Worm (Caenorhabditis elegans) whole organism, L3 larva: ENCODE results near the gene oac-22.

Experiments used
- R02D3.7 ChIP-seq: fragments of 150-350 bp; optimal IDR thresholded peaks from 2 replicates; lab custom pipeline; 2014; ENCODE audit warnings: missing biosample characterization, missing genetic modification characterization
- ZK546.5 ChIP-seq: sonication (generic microtip); optimal IDR thresholded peaks from 2 replicates; lab custom pipeline; 2017; ENCODE audit warnings: missing biosample characterization, missing genetic modification characterization
- ama-1 ChIP-seq: fragments of 150-350 bp; optimal IDR thresholded peaks from 2 replicates; lab custom pipeline; 2018
- ceh-16 ChIP-seq: sonication (generic microtip); optimal IDR thresholded peaks from 2 replicates; lab custom pipeline; 2017; ENCODE audit warnings: missing biosample characterization, missing genetic modification characterization
- ceh-28 ChIP-seq: fragments of 150-350 bp; optimal IDR thresholded peaks from 2 replicates; lab custom pipeline; 2014; ENCODE audit warnings: missing biosample characterization, missing genetic modification reagents, missing genetic modification characterization
- ceh-82 ChIP-seq: fragments of 150-350 bp; optimal IDR thresholded peaks from 2 replicates; lab custom pipeline; 2014; ENCODE audit warnings: missing biosample characterization, missing genetic modification characterization
- ceh-9 ChIP-seq: sonication (generic microtip); optimal IDR thresholded peaks from 2 replicates; lab custom pipeline; 2018; ENCODE audit warnings: missing biosample characterization, missing genetic modification characterization
- egl-27 ChIP-seq: sonication (generic microtip); optimal IDR thresholded peaks from 4 replicates; lab custom pipeline; 2017; ENCODE audit warnings: missing biosample characterization, missing genetic modification reagents, missing genetic modification characterization
- elt-1 ChIP-seq: fragments of 150-350 bp; optimal IDR thresholded peaks from 2 replicates; lab custom pipeline; 2014; ENCODE audit warnings: missing biosample characterization, missing genetic modification characterization
- elt-2 ChIP-seq: sonication (generic microtip); optimal IDR thresholded peaks from 2 replicates; lab custom pipeline; 2016; ENCODE audit warnings: missing genetic modification reagents, mild to moderate bottlenecking, missing genetic modification characterization, missing compliant biosample characterization
- elt-3 ChIP-seq, 3 experiments: fragments of 150-350 bp in 1 of 3; sonication (generic microtip) in 2 of 3; optimal IDR thresholded peaks; 2 replicates in 2 of 3; 4 replicates in 1 of 3; lab custom pipeline; 2014 to 2017; ENCODE audit warnings: missing biosample characterization in 3 of 3, missing genetic modification characterization in 3 of 3
- eor-1 ChIP-seq, 2 experiments: fragments of 150-350 bp; optimal IDR thresholded peaks; 2 replicates each; lab custom pipeline; 2014 to 2018; ENCODE audit warnings: missing biosample characterization in 2 of 2, missing genetic modification characterization in 2 of 2
- fkh-10 ChIP-seq: sonication (generic microtip); optimal IDR thresholded peaks from 2 replicates; lab custom pipeline; 2017; ENCODE audit warnings: missing biosample characterization, missing genetic modification reagents, missing genetic modification characterization
- fkh-2 ChIP-seq: fragments of 150-350 bp; optimal IDR thresholded peaks from 2 replicates; lab custom pipeline; 2014; ENCODE audit warnings: missing biosample characterization, missing genetic modification reagents, missing genetic modification characterization
- fos-1 ChIP-seq: fragments of 150-350 bp; optimal IDR thresholded peaks from 2 replicates; lab custom pipeline; 2014; ENCODE audit warnings: missing biosample characterization, missing genetic modification characterization
- hmg-11 ChIP-seq: sonication (generic microtip); optimal IDR thresholded peaks from 2 replicates; lab custom pipeline; 2016; ENCODE audit warnings: missing genetic modification characterization, missing compliant biosample characterization
- jun-1 ChIP-seq: fragments of 150-350 bp; optimal IDR thresholded peaks from 2 replicates; lab custom pipeline; 2014; ENCODE audit warnings: missing biosample characterization, missing genetic modification reagents, missing genetic modification characterization
- lin-15B ChIP-seq: fragments of 150-350 bp; optimal IDR thresholded peaks from 2 replicates; lab custom pipeline; 2014; ENCODE audit warnings: missing biosample characterization, missing genetic modification characterization
- lsy-12 ChIP-seq: sonication (generic microtip); optimal IDR thresholded peaks from 2 replicates; lab custom pipeline; 2016; ENCODE audit warnings: mild to moderate bottlenecking, missing genetic modification characterization, missing compliant biosample characterization
- mdl-1 ChIP-seq: fragments of 150-350 bp; optimal IDR thresholded peaks from 2 replicates; lab custom pipeline; 2014; ENCODE audit warnings: missing biosample characterization, missing genetic modification characterization
- mml-1 ChIP-seq: fragments of 150-350 bp; sonication (generic microtip); optimal IDR thresholded peaks from 3 replicates; lab custom pipeline; 2014; ENCODE audit warnings: missing biosample characterization, missing genetic modification characterization
- nhr-11 ChIP-seq: fragments of 150-350 bp; optimal IDR thresholded peaks from 2 replicates; lab custom pipeline; 2014; ENCODE audit warnings: missing biosample characterization, missing genetic modification characterization
- nhr-12 ChIP-seq: fragments of 150-350 bp; optimal IDR thresholded peaks from 2 replicates; lab custom pipeline; 2014; ENCODE audit warnings: missing biosample characterization, missing genetic modification characterization
- nhr-237 ChIP-seq: fragments of 150-350 bp; optimal IDR thresholded peaks from 2 replicates; lab custom pipeline; 2014; ENCODE audit warnings: missing biosample characterization, missing genetic modification characterization
- nhr-25 ChIP-seq: sonication (generic microtip); optimal IDR thresholded peaks from 2 replicates; lab custom pipeline; 2017; ENCODE audit warnings: missing biosample characterization, missing genetic modification characterization
- nhr-28 ChIP-seq: fragments of 150-350 bp; optimal IDR thresholded peaks from 2 replicates; lab custom pipeline; 2014; ENCODE audit warnings: missing biosample characterization, missing genetic modification characterization
- nhr-43 ChIP-seq: sonication (generic microtip); optimal IDR thresholded peaks from 2 replicates; lab custom pipeline; 2016; ENCODE audit warnings: mild to moderate bottlenecking, missing genetic modification characterization, missing compliant biosample characterization; ENCODE audit not compliant: poor library complexity, severe bottlenecking
- nhr-67 ChIP-seq: fragments of 150-350 bp; optimal IDR thresholded peaks from 2 replicates; lab custom pipeline; 2014; ENCODE audit warnings: missing biosample characterization, missing genetic modification characterization
- nhr-77 ChIP-seq: fragments of 150-350 bp; optimal IDR thresholded peaks from 2 replicates; lab custom pipeline; 2014; ENCODE audit warnings: missing biosample characterization, missing genetic modification characterization
- pha-4 ChIP-seq: fragments of 150-350 bp; optimal IDR thresholded peaks from 2 replicates; lab custom pipeline; 2014; ENCODE audit warnings: missing biosample characterization, missing genetic modification reagents, missing genetic modification characterization
- sea-2 ChIP-seq: fragments of 150-350 bp; sonication (generic microtip); optimal IDR thresholded peaks from 4 replicates; lab custom pipeline; 2014; ENCODE audit warnings: missing biosample characterization, missing genetic modification reagents, missing genetic modification characterization
- skn-1 ChIP-seq: fragments of 150-350 bp; optimal IDR thresholded peaks from 2 replicates; lab custom pipeline; 2014; ENCODE audit warnings: missing biosample characterization, missing genetic modification characterization
- snpc-4 ChIP-seq: fragments of 150-350 bp; optimal IDR thresholded peaks from 2 replicates; lab custom pipeline; 2014; ENCODE audit warnings: missing biosample characterization, missing genetic modification characterization
- tbx-2 ChIP-seq: sonication (generic microtip); optimal IDR thresholded peaks from 2 replicates; lab custom pipeline; 2016; ENCODE audit warnings: mild to moderate bottlenecking, missing genetic modification characterization, missing compliant biosample characterization
- unc-39 ChIP-seq: sonication (generic microtip); optimal IDR thresholded peaks from 4 replicates; lab custom pipeline; 2017; ENCODE audit warnings: missing biosample characterization, missing genetic modification characterization
- zag-1 ChIP-seq: fragments of 150-350 bp; optimal IDR thresholded peaks from 2 replicates; lab custom pipeline; 2014; ENCODE audit warnings: missing biosample characterization, missing genetic modification characterization
- ztf-11 ChIP-seq: fragments of 150-350 bp; optimal IDR thresholded peaks from 2 replicates; lab custom pipeline; 2014; ENCODE audit warnings: missing biosample characterization, missing genetic modification characterization
- ztf-4 ChIP-seq: fragments of 150-350 bp; optimal IDR thresholded peaks from 2 replicates; lab custom pipeline; 2014; ENCODE audit warnings: missing biosample characterization, missing genetic modification characterization

oac-22 gene

DNA sequence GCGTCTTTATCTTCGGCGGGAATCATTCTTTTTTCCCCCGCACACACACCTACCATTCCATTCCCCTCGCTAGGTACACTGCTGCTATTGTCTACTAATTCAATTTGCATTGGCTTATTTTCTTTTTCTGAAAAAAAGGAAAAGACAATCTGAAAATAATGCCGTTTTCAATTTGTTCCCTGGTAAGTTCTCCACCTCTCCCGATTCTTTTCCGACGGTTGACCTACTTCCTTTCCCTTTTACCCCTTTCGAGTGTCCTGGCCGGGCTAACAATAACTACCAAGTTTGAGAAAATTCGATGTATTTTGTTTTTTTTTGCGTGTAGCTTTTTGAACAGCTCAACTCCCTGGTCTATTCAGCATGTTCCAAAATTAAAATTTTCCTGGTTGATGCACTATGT is 18.2 kb upstream of the oac-22 start, which contains the start of gene F37C4.4:
Gene F37C4.4, plus strand, starts transcription at position 58 of the 400 bp plus-strand sequence.
- TF ChIP-seq hmg-11 (tag; lab: Kevin White, UChicago), result no peak
- no peak for TF ChIP-seq snpc-4 (tag; lab: Kevin White, UChicago)
- TF ChIP-seq ztf-4 (tag; lab: Kevin White, UChicago), result no peak
- TF ChIP-seq ZK546.5 (tag; lab: Kevin White, UChicago), result no peak
- TF ChIP-seq nhr-237, result no peak
- no peak for TF ChIP-seq jun-1 (tag; lab: Kevin White, UChicago)
- TF ChIP-seq ztf-11 (tag; lab: Kevin White, UChicago), result no peak
- TF ChIP-seq mml-1 (tag; lab: Kevin White, UChicago), result no peak
- TF ChIP-seq nhr-77 (tag; lab: Kevin White, UChicago), result no peak
- TF ChIP-seq tbx-2 (tag; lab: Kevin White, UChicago), result no peak
- no peak for TF ChIP-seq ceh-9 (tag; lab: Kevin White, UChicago)
- no peak for TF ChIP-seq ama-1 (lab: Kevin White, UChicago)
- TF ChIP-seq nhr-67, result no peak
- TF ChIP-seq zag-1 (tag; lab: Kevin White, UChicago), result no peak
- TF ChIP-seq lin-15B (tag; lab: Kevin White, UChicago), result no peak
- no peak for TF ChIP-seq ceh-28 (tag; lab: Kevin White, UChicago)
- no peak for TF ChIP-seq elt-3 (tag; optimal IDR thresholded peaks at IDR 0.05; lab: Kevin White, UChicago)

DNA sequence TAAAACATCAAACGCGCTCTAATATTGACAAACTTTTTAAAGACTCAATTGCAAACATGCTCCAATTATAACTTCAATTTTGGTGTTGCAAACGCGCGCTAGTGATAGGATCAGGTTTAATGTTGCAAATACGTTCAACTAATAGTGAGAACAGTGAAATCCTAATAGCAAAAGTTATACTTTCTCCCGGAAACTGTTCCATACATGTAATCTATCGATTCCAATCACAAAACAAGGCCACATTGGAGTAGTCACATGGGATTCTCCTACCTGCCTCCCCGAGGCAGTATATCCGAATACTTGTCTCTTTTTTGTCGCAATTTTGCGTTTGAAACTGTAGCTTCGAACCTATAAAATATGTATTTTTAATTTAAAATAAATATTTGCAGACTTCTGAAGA is 15.6 kb upstream of the oac-22 start:
- TF ChIP-seq jun-1 (tag; lab: Kevin White, UChicago), result no peak
- TF ChIP-seq nhr-237, result no peak
- TF ChIP-seq ceh-28 (tag; lab: Kevin White, UChicago), result no peak
- no peak for TF ChIP-seq ZK546.5 (tag; lab: Kevin White, UChicago)
- TF ChIP-seq nhr-11 (tag; lab: Kevin White, UChicago), result no peak
- no peak for TF ChIP-seq nhr-12 (tag; lab: Kevin White, UChicago)
- no peak for TF ChIP-seq ceh-9 (tag; lab: Kevin White, UChicago)
- TF ChIP-seq nhr-67, result no peak
- no peak for TF ChIP-seq mdl-1
- no peak for TF ChIP-seq ama-1 (lab: Kevin White, UChicago)
- TF ChIP-seq ceh-82, result no peak
- TF ChIP-seq elt-1 (tag; lab: Kevin White, UChicago), result no peak
- TF ChIP-seq, all 47 proteins: peak for 0

DNA sequence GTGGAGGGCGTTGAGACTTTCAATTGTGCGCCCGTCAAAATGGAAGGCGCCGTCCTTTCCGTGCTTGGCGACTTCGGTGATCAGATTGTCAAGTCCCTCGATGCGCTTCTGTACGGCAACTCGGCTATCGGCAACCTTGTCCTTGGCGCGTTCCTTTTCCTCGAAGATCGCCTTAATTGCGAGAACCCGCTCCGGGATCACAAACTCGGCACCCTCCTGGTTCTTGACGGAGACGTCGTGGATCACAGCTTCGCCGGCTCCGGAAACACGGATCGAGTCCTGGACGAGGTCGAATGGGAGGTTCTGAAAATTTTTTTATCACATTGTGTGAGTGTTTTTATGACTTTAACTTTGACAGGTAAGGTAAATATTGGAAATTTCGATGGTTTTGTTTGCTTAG is 12.3 kb upstream of the oac-22 start:
- TF ChIP-seq fkh-10 (no peak), fkh-2 (tag; lab: Kevin White, UChicago) (no peak), eor-1 (tag; optimal IDR thresholded peaks at IDR 0.05; lab: Kevin White, UChicago) (no peak), hmg-11 (tag; lab: Kevin White, UChicago) (no peak), skn-1 (tag; lab: Kevin White, UChicago) (no peak), elt-3 (tag; optimal IDR thresholded peaks at IDR 0.05; lab: Kevin White, UChicago) (no peak), unc-39 (tag; lab: Kevin White, UChicago) (no peak), R02D3.7 (no peak), lsy-12 (tag; lab: Kevin White, UChicago) (no peak), nhr-67 (no peak), nhr-25 (tag; lab: Kevin White, UChicago) (peak; percentile 9), pha-4 (peak; percentile 31)
- TF ChIP-seq, all 47 proteins: peak for 2

DNA sequence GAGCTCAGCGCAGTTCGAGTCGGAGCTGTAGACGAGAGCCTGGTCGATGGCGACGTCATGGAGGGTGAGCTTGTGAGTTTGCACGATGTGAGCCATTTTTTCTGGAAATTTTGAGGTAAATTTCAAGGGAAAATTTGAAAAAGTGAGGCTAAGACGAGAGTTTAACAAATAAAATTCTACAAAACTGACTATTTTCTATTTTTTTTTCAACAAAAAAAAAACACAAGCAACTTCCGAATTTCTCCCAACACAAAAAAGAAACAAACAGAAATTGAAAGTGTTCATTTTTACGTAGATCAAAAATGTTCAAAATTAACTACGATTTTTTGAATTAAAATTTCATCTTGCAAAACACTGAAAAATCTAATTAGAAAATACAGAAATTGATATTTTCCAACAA is 11.8 kb upstream of the oac-22 start, which contains the start of gene F37C4.5:
Gene F37C4.5, minus strand, starts transcription at position 101 of the 400 bp plus-strand sequence.
- no peak for TF ChIP-seq nhr-28 (tag; lab: Kevin White, UChicago)
- TF ChIP-seq nhr-67, result no peak
- no peak for TF ChIP-seq elt-3 (tag; optimal IDR thresholded peaks at IDR 0.05; lab: Kevin White, UChicago)
- no peak for TF ChIP-seq eor-1 (tag; optimal IDR thresholded peaks at IDR 0.05; lab: Kevin White, UChicago)
- TF ChIP-seq lin-15B (tag; lab: Kevin White, UChicago), result no peak
- no peak for TF ChIP-seq snpc-4 (tag; lab: Kevin White, UChicago)
- TF ChIP-seq unc-39 (tag; lab: Kevin White, UChicago), result no peak
- no peak for TF ChIP-seq sea-2 (GFP tag; lab: Kevin White, UChicago)
- TF ChIP-seq fos-1, result no peak
- no peak for TF ChIP-seq elt-1 (tag; lab: Kevin White, UChicago)
- TF ChIP-seq ztf-4 (tag; lab: Kevin White, UChicago), result no peak
- no peak for TF ChIP-seq ztf-11 (tag; lab: Kevin White, UChicago)
- TF ChIP-seq fkh-10, result no peak
- no peak for TF ChIP-seq nhr-43 (tag; lab: Kevin White, UChicago)
- TF ChIP-seq egl-27, result no peak
- TF ChIP-seq skn-1 (tag; lab: Kevin White, UChicago), result no peak
- no peak for TF ChIP-seq elt-2
- TF ChIP-seq ceh-16 (tag; lab: Kevin White, UChicago), result no peak
- no peak for TF ChIP-seq fkh-2 (tag; lab: Kevin White, UChicago)
